Fruit fly (Drosophila melanogaster) whole organism, embryonic: ENCODE data around the gene CG7377.

Experiments used
- CG12236 ChIP-seq: fragments of 200-800 bp; sonication (Bioruptor generic); optimal IDR thresholded peaks from 2 replicates; lab custom pipeline; 2016; ENCODE audit warnings: missing biosample characterization, missing genetic modification characterization
- CG13287 ChIP-seq: fragments of 200-800 bp; sonication (Bioruptor generic); IDR thresholded peaks from 2 replicates; pipeline ENCODE4 v1.3.6; 2022; ENCODE audit warnings: missing biosample characterization, missing genetic modification characterization; ENCODE audit not compliant: partially characterized antibody
- CG14860 ChIP-seq: fragments of 200-800 bp; sonication (Bioruptor generic); IDR thresholded peaks from 3 replicates; pipeline ENCODE4 v1.3.6; 2022; ENCODE audit warnings: missing biosample characterization, missing genetic modification characterization; ENCODE audit not compliant: partially characterized antibody
- CG15514 ChIP-seq: fragments of 200-800 bp; sonication (Bioruptor generic); optimal IDR thresholded peaks from 3 replicates; lab custom pipeline; 2017; ENCODE audit warnings: missing biosample characterization, missing genetic modification characterization, mild to moderate bottlenecking, moderate library complexity, missing genetic modification reagents
- CG16863 ChIP-seq: fragments of 200-800 bp; sonication (Bioruptor generic); optimal IDR thresholded peaks from 3 replicates; lab custom pipeline; 2016; ENCODE audit warnings: missing biosample characterization, missing genetic modification characterization
- CG33213 ChIP-seq: fragments of 200-800 bp; sonication (Bioruptor generic); optimal IDR thresholded peaks from 3 replicates; lab custom pipeline; 2016; ENCODE audit warnings: missing biosample characterization, missing genetic modification characterization
- CG34376 ChIP-seq: fragments of 200-800 bp; sonication (Bioruptor generic); optimal IDR thresholded peaks from 2 replicates; lab custom pipeline; 2018; ENCODE audit warnings: missing biosample characterization, mild to moderate bottlenecking, missing genetic modification characterization
- CG5180 ChIP-seq: fragments of 200-800 bp; sonication (Bioruptor generic); optimal IDR thresholded peaks from 3 replicates; lab custom pipeline; 2017; ENCODE audit warnings: missing biosample characterization, missing genetic modification characterization, mild to moderate bottlenecking, moderate library complexity, missing genetic modification reagents
- CG7786 ChIP-seq: fragments of 200-800 bp; sonication (Bioruptor generic); optimal IDR thresholded peaks from 2 replicates; lab custom pipeline; 2016; ENCODE audit warnings: missing biosample characterization, missing genetic modification characterization
- CG7928 ChIP-seq: fragments of 200-800 bp; sonication (Bioruptor generic); optimal IDR thresholded peaks from 2 replicates; lab custom pipeline; 2017; ENCODE audit warnings: missing biosample characterization, mild to moderate bottlenecking, missing genetic modification characterization
- CG9437 ChIP-seq: fragments of 200-800 bp; sonication (Bioruptor generic); optimal IDR thresholded peaks from 2 replicates; lab custom pipeline; 2018; ENCODE audit warnings: missing biosample characterization, mild to moderate bottlenecking, missing genetic modification characterization
- CrebB ChIP-seq: fragments of 200-800 bp; sonication (Bioruptor generic); optimal IDR thresholded peaks from 3 replicates; lab custom pipeline; 2018; ENCODE audit warnings: missing biosample characterization, mild to moderate bottlenecking, missing genetic modification characterization
- D19A ChIP-seq: fragments of 200-800 bp; optimal IDR thresholded peaks from 3 replicates; lab custom pipeline; 2019; ENCODE audit warnings: missing biosample characterization, mild to moderate bottlenecking, missing genetic modification characterization, moderate library complexity
- Doc2 ChIP-seq: fragments of 200-800 bp; sonication (Bioruptor generic); IDR thresholded peaks from 2 replicates; pipeline ENCODE4 v1.3.6; 2022; ENCODE audit warnings: missing biosample characterization, missing genetic modification characterization
- Doc3 ChIP-seq: fragments of 200-800 bp; sonication (Bioruptor generic); IDR thresholded peaks from 3 replicates; pipeline ENCODE4 v1.3.6; 2022; ENCODE audit warnings: missing biosample characterization, missing genetic modification characterization; ENCODE audit not compliant: partially characterized antibody
- E2f1 ChIP-seq: fragments of 200-800 bp; sonication (Bioruptor generic); IDR thresholded peaks from 2 replicates; pipeline ENCODE4 v1.3.6; 2022; ENCODE audit warnings: missing biosample characterization, missing genetic modification characterization
- E2f2 ChIP-seq: fragments of 200-800 bp; sonication (Bioruptor generic); IDR thresholded peaks from 2 replicates; pipeline ENCODE4 v1.3.6; 2022; ENCODE audit warnings: missing biosample characterization, missing genetic modification characterization
- H15 ChIP-seq: fragments of 200-800 bp; sonication (Bioruptor generic); IDR thresholded peaks from 3 replicates; pipeline ENCODE4 v1.3.6; 2022; ENCODE audit warnings: missing biosample characterization, missing genetic modification characterization
- Hand ChIP-seq: fragments of 200-800 bp; sonication (Bioruptor generic); optimal IDR thresholded peaks from 2 replicates; lab custom pipeline; 2017; ENCODE audit warnings: mild to moderate bottlenecking, missing biosample characterization, missing genetic modification reagents, missing genetic modification characterization
- Hey ChIP-seq: fragments of 200-800 bp; sonication (Bioruptor generic); optimal IDR thresholded peaks from 3 replicates; lab custom pipeline; 2018; ENCODE audit warnings: missing biosample characterization, mild to moderate bottlenecking, missing genetic modification characterization
- Hmx ChIP-seq: fragments of 200-800 bp; sonication (Bioruptor generic); optimal IDR thresholded peaks from 2 replicates; lab custom pipeline; 2016; ENCODE audit warnings: missing biosample characterization, missing genetic modification characterization
- Hr39 ChIP-seq: fragments of >200 bp; optimal IDR thresholded peaks from 2 replicates; lab custom pipeline; 2017
- Mes4 ChIP-seq: fragments of 200-800 bp; sonication (Bioruptor generic); optimal IDR thresholded peaks from 2 replicates; lab custom pipeline; 2016; ENCODE audit warnings: missing biosample characterization, missing genetic modification characterization
- NK7.1 ChIP-seq: fragments of 200-800 bp; sonication (Bioruptor generic); optimal IDR thresholded peaks from 3 replicates; lab custom pipeline; 2016; ENCODE audit warnings: missing biosample characterization, missing genetic modification characterization
- Pdp1 ChIP-seq, 2 experiments: fragments of 200-800 bp; sonication (Bioruptor generic); optimal IDR thresholded peaks; 3 replicates each; lab custom pipeline; 2016; ENCODE audit warnings: missing biosample characterization in 2 of 2, missing genetic modification characterization in 2 of 2, mild to moderate bottlenecking in 1 of 2, moderate library complexity in 1 of 2
- Scr ChIP-seq: fragments of 200-800 bp; sonication (Bioruptor generic); IDR thresholded peaks from 2 replicates; pipeline ENCODE4 v1.3.6; 2022; ENCODE audit warnings: missing biosample characterization, missing genetic modification characterization; ENCODE audit not compliant: partially characterized antibody
- Taf1 ChIP-seq: fragments of 200-800 bp; sonication (Bioruptor generic); IDR thresholded peaks from 2 replicates; pipeline ENCODE4 v1.3.6; 2022; ENCODE audit warnings: missing biosample characterization, missing genetic modification characterization
- Vsx1 ChIP-seq: fragments of 200-800 bp; sonication (Bioruptor generic); optimal IDR thresholded peaks from 2 replicates; lab custom pipeline; 2017; ENCODE audit warnings: missing biosample characterization, mild to moderate bottlenecking, missing genetic modification characterization, missing genetic modification reagents
- bcd ChIP-seq: fragments of 200-800 bp; sonication (Bioruptor generic); optimal IDR thresholded peaks from 2 replicates; lab custom pipeline; 2017; ENCODE audit warnings: missing biosample characterization, mild to moderate bottlenecking, missing genetic modification characterization
- caup ChIP-seq: fragments of 200-800 bp; sonication (Bioruptor generic); optimal IDR thresholded peaks from 3 replicates; lab custom pipeline; 2017; ENCODE audit warnings: missing biosample characterization, mild to moderate bottlenecking, missing genetic modification characterization, moderate library complexity; ENCODE audit not compliant: severe bottlenecking
- chif ChIP-seq, 2 experiments: fragments of 200-800 bp; sonication (Bioruptor generic); optimal IDR thresholded peaks; 3 replicates each; lab custom pipeline; 2016; ENCODE audit warnings: missing biosample characterization in 2 of 2, missing genetic modification characterization in 2 of 2
- crp ChIP-seq, 2 experiments: fragments of 200-800 bp; sonication (Bioruptor generic); optimal IDR thresholded peaks; 2 replicates in 1 of 2; 3 replicates in 1 of 2; lab custom pipeline; 2017; ENCODE audit warnings: missing biosample characterization in 2 of 2, missing genetic modification characterization in 2 of 2, mild to moderate bottlenecking in 1 of 2, moderate library complexity in 1 of 2
- exex ChIP-seq: fragments of 200-800 bp; sonication (Bioruptor generic); optimal IDR thresholded peaks from 4 replicates; lab custom pipeline; 2018; ENCODE audit warnings: missing biosample characterization, mild to moderate bottlenecking, missing genetic modification characterization, moderate library complexity
- fu2 ChIP-seq: fragments of 200-800 bp; sonication (Bioruptor generic); optimal IDR thresholded peaks from 2 replicates; lab custom pipeline; 2016; ENCODE audit warnings: missing biosample characterization, missing genetic modification characterization
- gro ChIP-seq: fragments of 200-800 bp; sonication (Bioruptor generic); optimal IDR thresholded peaks from 2 replicates; lab custom pipeline; 2016; ENCODE audit warnings: missing biosample characterization, missing genetic modification characterization
- gsb ChIP-seq: fragments of 200-800 bp; sonication (Bioruptor generic); IDR thresholded peaks from 2 replicates; pipeline ENCODE4 v1.3.6; 2022; ENCODE audit warnings: missing biosample characterization, missing genetic modification characterization
- jumu ChIP-seq: fragments of 200-800 bp; sonication (Bioruptor generic); optimal IDR thresholded peaks from 3 replicates; lab custom pipeline; 2016; ENCODE audit warnings: missing biosample characterization, missing genetic modification characterization
- lab ChIP-seq: fragments of 200-800 bp; sonication (Bioruptor generic); optimal IDR thresholded peaks from 3 replicates; lab custom pipeline; 2017; ENCODE audit warnings: missing biosample characterization, missing genetic modification characterization, mild to moderate bottlenecking, moderate library complexity, missing genetic modification reagents
- lov ChIP-seq, 2 experiments: fragments of 200-800 bp in 1 of 2; fragments of >200 bp in 1 of 2; sonication (Bioruptor generic) in 1 of 2; IDR thresholded peaks in 1 of 2; optimal IDR thresholded peaks in 1 of 2; 2 replicates in 1 of 2; 3 replicates in 1 of 2; pipeline versions ENCODE4 v1.3.6 to Lab custom; 2017 to 2022; ENCODE audit warnings: missing biosample characterization in 1 of 2, missing genetic modification characterization in 1 of 2
- mirr ChIP-seq: fragments of 200-800 bp; sonication (Bioruptor generic); optimal IDR thresholded peaks from 3 replicates; lab custom pipeline; 2018; ENCODE audit warnings: missing biosample characterization, mild to moderate bottlenecking, missing genetic modification characterization
- nau ChIP-seq: fragments of 200-800 bp; sonication (Bioruptor generic); optimal IDR thresholded peaks from 3 replicates; lab custom pipeline; 2017; ENCODE audit warnings: missing biosample characterization, mild to moderate bottlenecking, missing genetic modification characterization, missing genetic modification reagents
- repo ChIP-seq: fragments of 200-800 bp; sonication (Bioruptor generic); optimal IDR thresholded peaks from 2 replicates; lab custom pipeline; 2016; ENCODE audit warnings: missing biosample characterization, missing genetic modification characterization
- sens ChIP-seq: fragments of 200-800 bp; sonication (Bioruptor generic); peaks from one replicate; lab custom pipeline; 2016; ENCODE audit warnings: missing biosample characterization, missing genetic modification characterization
- slbo ChIP-seq: fragments of 200-800 bp; sonication (Bioruptor generic); IDR thresholded peaks from 2 replicates; pipeline ENCODE4 v1.3.6; 2022; ENCODE audit warnings: missing biosample characterization, missing genetic modification characterization
- slp2 ChIP-seq: fragments of 200-800 bp; sonication (Bioruptor generic); optimal IDR thresholded peaks from 2 replicates; lab custom pipeline; 2016; ENCODE audit warnings: missing biosample characterization, missing genetic modification characterization
- ssp ChIP-seq: fragments of 200-800 bp; sonication (Bioruptor generic); IDR thresholded peaks from 2 replicates; pipeline ENCODE4 v1.3.6; 2022; ENCODE audit warnings: missing biosample characterization, missing genetic modification characterization
- sug ChIP-seq: fragments of 200-800 bp; optimal IDR thresholded peaks from 2 replicates; lab custom pipeline; 2019; ENCODE audit warnings: missing biosample characterization, mild to moderate bottlenecking, missing genetic modification characterization, moderate library complexity
- toy ChIP-seq: fragments of 200-800 bp; sonication (Bioruptor generic); IDR thresholded peaks from 2 replicates; pipeline ENCODE4 v1.3.6; 2022; ENCODE audit warnings: missing biosample characterization, missing genetic modification characterization

Gene CG7377

DNA sequence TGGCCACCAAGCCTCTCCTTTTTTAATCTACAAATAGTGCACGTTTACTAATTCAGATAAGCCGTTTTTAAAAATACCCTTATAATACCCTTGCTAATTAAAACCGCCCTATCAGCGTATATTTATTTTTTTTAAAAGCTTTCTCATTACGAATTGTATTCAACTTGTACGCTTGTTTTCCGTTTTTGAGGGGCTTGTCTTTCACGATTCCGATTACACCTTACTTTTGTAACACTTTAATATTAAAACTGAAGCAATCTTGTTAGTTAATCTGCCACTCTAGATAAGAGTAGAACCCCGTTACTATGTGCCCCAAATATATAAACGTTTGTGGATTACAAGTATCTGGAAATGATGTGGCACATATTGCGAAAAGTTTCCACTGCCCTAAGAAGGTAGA lies 33.3 kb downstream of the CG7377 start:
- TF ChIP-seq CG12236 (no peak), sug (tag; lab: Kevin White, UChicago) (peak; percentile 44), Vsx1 (GFP tag; lab: Kevin White, UChicago) (peak; percentile 0), exex (tag; lab: Kevin White, UChicago) (peak; percentile 83), CG34376 (GFP tag; lab: Kevin White, UChicago) (peak; percentile 23), sens (GFP tag; lab: Kevin White, UChicago) (peak; percentile 2), mirr (GFP tag; lab: Kevin White, UChicago) (peak; percentile 51), CG16863 (GFP tag; lab: Kevin White, UChicago) (no peak), Hr39 (lab: Kevin White, UChicago) (no peak), Mes4 (GFP tag; lab: Kevin White, UChicago) (no peak), Pdp1 (GFP tag; optimal IDR thresholded peaks at IDR 0.05; lab: Kevin White, UChicago) (peak in 1 of 2 experiments; percentile 13), D19A (tag; lab: Kevin White, UChicago) (peak; percentile 41), H15 (GFP tag; lab: Robert Waterston, UW) (no peak)
- TF ChIP-seq, all 482 proteins: peak for 8

DNA sequence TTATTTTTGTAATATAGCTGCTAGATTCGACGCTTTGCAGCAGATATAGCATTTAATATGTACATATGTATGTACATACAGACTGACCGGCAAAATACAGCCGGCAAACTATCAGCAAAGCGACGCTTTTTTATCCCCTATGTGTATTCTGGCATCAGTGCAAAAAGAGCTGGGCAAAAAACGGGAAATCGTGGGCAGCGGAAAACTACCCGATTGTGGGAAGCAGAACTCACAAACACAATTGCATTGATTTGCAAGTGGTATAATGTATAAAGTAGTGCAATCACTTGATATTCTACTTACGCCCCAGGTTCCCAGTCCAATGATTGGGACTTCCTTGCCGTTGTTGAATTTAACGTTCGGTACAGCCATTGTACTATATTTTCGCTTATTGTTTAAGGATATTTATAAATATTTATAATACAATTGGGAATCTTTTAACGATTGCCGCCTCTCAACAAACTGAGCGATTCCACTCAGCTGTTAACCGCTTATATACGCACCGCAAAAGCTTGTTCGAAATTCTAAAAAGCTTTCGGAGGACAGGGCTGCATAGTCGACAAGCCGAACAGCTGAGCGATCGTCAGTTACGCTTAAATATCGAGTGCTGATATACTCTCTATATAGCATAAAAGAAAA lies 33.9 kb downstream of the CG7377 start:
- TF ChIP-seq CG7786 (GFP tag; lab: Kevin White, UChicago) (no peak), CG13287 (GFP tag; lab: Robert Waterston, UW) (peak; percentile 59), CG33213 (GFP tag; lab: Kevin White, UChicago) (no peak), caup (GFP tag; lab: Kevin White, UChicago) (no peak), bcd (no peak), repo (GFP tag; lab: Kevin White, UChicago) (no peak), Doc3 (GFP tag; lab: Robert Waterston, UW) (no peak), crp (GFP tag; optimal IDR thresholded peaks at IDR 0.05; lab: Kevin White, UChicago) (peak in 1 of 2 experiments; percentile 87), CG5180 (GFP tag; lab: Kevin White, UChicago) (no peak), CG14860 (GFP tag; lab: Robert Waterston, UW) (no peak), E2f2 (peak; percentile 33), ssp (GFP tag; lab: Robert Waterston, UW) (no peak), NK7.1 (GFP tag; lab: Kevin White, UChicago) (no peak), lab (GFP tag; lab: Kevin White, UChicago) (no peak), gsb (GFP tag; lab: Robert Waterston, UW) (no peak), slbo (GFP tag; lab: Robert Waterston, UW) (peak; percentile 25; the same call in 1 of the 2 replicates), Hand (GFP tag; lab: Kevin White, UChicago) (no peak), jumu (GFP tag; lab: Kevin White, UChicago) (no peak), slp2 (GFP tag; lab: Kevin White, UChicago) (no peak), fu2 (no peak), CG7928 (GFP tag; lab: Kevin White, UChicago) (peak; percentile 94), Scr (GFP tag; lab: Robert Waterston, UW) (no peak), gro (GFP tag; lab: Kevin White, UChicago) (no peak), chif (GFP tag; optimal IDR thresholded peaks at IDR 0.05; lab: Kevin White, UChicago) (no peak), CG15514 (GFP tag; lab: Kevin White, UChicago) (peak; percentile 16), E2f1 (GFP tag; lab: Robert Waterston, UW) (no peak), Hey (tag; lab: Kevin White, UChicago) (no peak), nau (no peak), lov (optimal IDR thresholded peaks at IDR 0.05; lab: Kevin White, UChicago) (no peak), lov (GFP tag; IDR thresholded peaks at IDR 0.05; lab: Robert Waterston, UW) (no peak), Taf1 (no peak), Doc2 (GFP tag; lab: Robert Waterston, UW) (no peak), CG9437 (GFP tag; lab: Kevin White, UChicago) (no peak), Hmx (no peak), CrebB (tag; lab: Kevin White, UChicago) (no peak), toy (GFP tag; lab: Robert Waterston, UW) (no peak)
